Fruit fly (Drosophila melanogaster) whole organism, embryonic: ENCODE results near the gene Nepl12.
A peak's percentile ranks its signal among the peaks of the same experiment; 100 is the strongest.

Source experiments
- BEAF-32 ChIP-seq: fragments of 200-800 bp; sonication (Bioruptor generic); optimal IDR thresholded peaks from 3 replicates; lab custom pipeline; 2017; ENCODE audit warnings: missing biosample characterization, missing genetic modification characterization, mild to moderate bottlenecking, moderate library complexity, missing genetic modification reagents
- Bgb ChIP-seq: fragments of 200-800 bp; sonication (Bioruptor generic); IDR thresholded peaks from 2 replicates; pipeline ENCODE4 v1.3.6; 2022; ENCODE audit warnings: missing biosample characterization, missing genetic modification characterization; ENCODE audit not compliant: partially characterized antibody
- Blimp-1 ChIP-seq: fragments of 200-800 bp; sonication (Bioruptor generic); optimal IDR thresholded peaks from 3 replicates; lab custom pipeline; 2018; ENCODE audit warnings: missing biosample characterization, missing genetic modification characterization, mild to moderate bottlenecking, moderate library complexity, missing genetic modification reagents
- CG10462 ChIP-seq: fragments of 200-800 bp; sonication (Bioruptor generic); optimal IDR thresholded peaks from 2 replicates; lab custom pipeline; 2016; ENCODE audit warnings: missing biosample characterization, missing genetic modification characterization
- CG10959 ChIP-seq: fragments of 200-800 bp; sonication (Bioruptor generic); IDR thresholded peaks from 2 replicates; pipeline ENCODE4 v1.3.6; 2022; ENCODE audit warnings: missing biosample characterization, missing genetic modification characterization
- CG12155 ChIP-seq: fragments of 200-800 bp; sonication (Bioruptor generic); optimal IDR thresholded peaks from 3 replicates; lab custom pipeline; 2016; ENCODE audit warnings: missing biosample characterization, missing genetic modification characterization
- CG13287 ChIP-seq: fragments of 200-800 bp; sonication (Bioruptor generic); IDR thresholded peaks from 2 replicates; pipeline ENCODE4 v1.3.6; 2022; ENCODE audit warnings: missing biosample characterization, missing genetic modification characterization; ENCODE audit not compliant: partially characterized antibody
- CG14860 ChIP-seq: fragments of 200-800 bp; sonication (Bioruptor generic); IDR thresholded peaks from 3 replicates; pipeline ENCODE4 v1.3.6; 2022; ENCODE audit warnings: missing biosample characterization, missing genetic modification characterization; ENCODE audit not compliant: partially characterized antibody
- CG1603 ChIP-seq: fragments of 200-800 bp; sonication (Bioruptor generic); optimal IDR thresholded peaks from 2 replicates; lab custom pipeline; 2019; ENCODE audit warnings: missing biosample characterization, mild to moderate bottlenecking, missing genetic modification characterization, moderate library complexity
- CG1647 ChIP-seq: fragments of 200-800 bp; sonication (Bioruptor generic); optimal IDR thresholded peaks from 3 replicates; lab custom pipeline; 2016; ENCODE audit warnings: missing biosample characterization, missing genetic modification characterization
- CG17186 ChIP-seq: fragments of 200-800 bp; sonication (Bioruptor generic); optimal IDR thresholded peaks from 3 replicates; lab custom pipeline; 2017; ENCODE audit warnings: missing biosample characterization, missing genetic modification reagents, missing genetic modification characterization
- CG17829 ChIP-seq: fragments of 200-800 bp; optimal IDR thresholded peaks from 2 replicates; lab custom pipeline; 2019; ENCODE audit warnings: missing biosample characterization, mild to moderate bottlenecking, missing genetic modification characterization, moderate library complexity
- CG2199 ChIP-seq: fragments of 200-800 bp; sonication (Bioruptor generic); IDR thresholded peaks from 3 replicates; pipeline ENCODE4 v1.3.6; 2022; ENCODE audit warnings: missing biosample characterization, missing genetic modification characterization
- CG31224 ChIP-seq: fragments of 200-800 bp; sonication (Bioruptor generic); IDR thresholded peaks from 2 replicates; pipeline ENCODE4 v1.3.6; 2022; ENCODE audit warnings: missing biosample characterization, missing genetic modification characterization
- CG34422 ChIP-seq: fragments of 200-800 bp; sonication (Bioruptor generic); IDR thresholded peaks from 3 replicates; pipeline ENCODE4 v1.3.6; 2022; ENCODE audit warnings: missing biosample characterization, missing genetic modification characterization
- CG42726 ChIP-seq: fragments of 200-800 bp; sonication (Bioruptor generic); IDR thresholded peaks from 2 replicates; pipeline ENCODE4 v1.3.6; 2022; ENCODE audit warnings: missing biosample characterization, missing genetic modification characterization; ENCODE audit not compliant: partially characterized antibody
- CG4328 ChIP-seq: fragments of 200-800 bp; sonication (Bioruptor generic); optimal IDR thresholded peaks from 3 replicates; lab custom pipeline; 2017; ENCODE audit warnings: missing biosample characterization, missing genetic modification reagents, missing genetic modification characterization
- CG4617 ChIP-seq: fragments of 200-800 bp; sonication (Bioruptor generic); optimal IDR thresholded peaks from 3 replicates; lab custom pipeline; 2016; ENCODE audit warnings: missing biosample characterization, missing genetic modification characterization, borderline replicate concordance
- CG7839 ChIP-seq: fragments of 200-800 bp; sonication (Bioruptor generic); optimal IDR thresholded peaks from 3 replicates; lab custom pipeline; 2018; ENCODE audit warnings: missing biosample characterization, mild to moderate bottlenecking, missing genetic modification characterization, moderate library complexity
- CG7987 ChIP-seq: fragments of 200-800 bp; sonication (Bioruptor generic); optimal IDR thresholded peaks from 2 replicates; lab custom pipeline; 2018; ENCODE audit warnings: missing biosample characterization, mild to moderate bottlenecking, missing genetic modification characterization, moderate library complexity
- CG9437 ChIP-seq: fragments of 200-800 bp; sonication (Bioruptor generic); optimal IDR thresholded peaks from 2 replicates; lab custom pipeline; 2018; ENCODE audit warnings: missing biosample characterization, mild to moderate bottlenecking, missing genetic modification characterization
- CG9876 ChIP-seq: fragments of 200-800 bp; sonication (Bioruptor generic); optimal IDR thresholded peaks from 2 replicates; lab custom pipeline; 2016; ENCODE audit warnings: missing biosample characterization, missing genetic modification characterization
- CHES-1-like ChIP-seq: fragments of 200-800 bp; sonication (Bioruptor generic); optimal IDR thresholded peaks from 2 replicates; lab custom pipeline; 2016; ENCODE audit warnings: missing biosample characterization, missing genetic modification characterization
- Dek ChIP-seq: fragments of 200-800 bp; sonication (Bioruptor generic); optimal IDR thresholded peaks from 3 replicates; lab custom pipeline; 2019; ENCODE audit warnings: missing biosample characterization, mild to moderate bottlenecking, missing genetic modification characterization, moderate library complexity
- Dll ChIP-seq: fragments of 200-800 bp; sonication (Bioruptor generic); IDR thresholded peaks from 4 replicates; pipeline ENCODE4 v1.3.6; 2022; ENCODE audit warnings: missing biosample characterization, missing genetic modification characterization; ENCODE audit not compliant: partially characterized antibody
- HmgD ChIP-seq: fragments of 200-800 bp; sonication (Bioruptor generic); optimal IDR thresholded peaks from 3 replicates; lab custom pipeline; 2016; ENCODE audit warnings: missing biosample characterization, missing genetic modification characterization
- MESR4 ChIP-seq: fragments of 200-800 bp; sonication (Bioruptor generic); optimal IDR thresholded peaks from 2 replicates; lab custom pipeline; 2018; ENCODE audit warnings: missing biosample characterization, mild to moderate bottlenecking, missing genetic modification characterization, moderate library complexity
- Med ChIP-seq: fragments of 200-800 bp; sonication (Bioruptor generic); peaks from one replicate; lab custom pipeline; 2016; ENCODE audit warnings: missing biosample characterization, missing genetic modification characterization, mild to moderate bottlenecking, inconsistent platforms, moderate library complexity
- Myb ChIP-seq: fragments of 200-800 bp; sonication (Bioruptor generic); optimal IDR thresholded peaks from 2 replicates; lab custom pipeline; 2016; ENCODE audit warnings: missing biosample characterization, missing genetic modification characterization
- Nf-YB ChIP-seq: fragments of 200-800 bp; sonication (Bioruptor generic); optimal IDR thresholded peaks from 3 replicates; lab custom pipeline; 2019; ENCODE audit warnings: missing biosample characterization, mild to moderate bottlenecking, missing genetic modification characterization, moderate library complexity
- NfI ChIP-seq: fragments of 200-800 bp; sonication (Bioruptor generic); optimal IDR thresholded peaks from 3 replicates; lab custom pipeline; 2018; ENCODE audit warnings: missing biosample characterization, mild to moderate bottlenecking, missing genetic modification characterization, moderate library complexity
- Opbp ChIP-seq: fragments of 200-800 bp; sonication (Bioruptor generic); IDR thresholded peaks from 3 replicates; pipeline ENCODE4 v1.3.6; 2022; ENCODE audit warnings: missing biosample characterization, missing genetic modification characterization; ENCODE audit not compliant: partially characterized antibody
- YL-1 ChIP-seq: fragments of 200-800 bp; sonication (Bioruptor generic); optimal IDR thresholded peaks from 3 replicates; lab custom pipeline; 2017; ENCODE audit warnings: missing biosample characterization, mild to moderate bottlenecking, missing genetic modification characterization
- chinmo ChIP-seq: fragments of 200-800 bp; sonication (Bioruptor generic); IDR thresholded peaks from 4 replicates; pipeline ENCODE4 v1.3.6; 2022; ENCODE audit warnings: missing biosample characterization, missing genetic modification characterization; ENCODE audit not compliant: partially characterized antibody
- dpn ChIP-seq, 2 experiments: fragments of 200-800 bp; sonication (Bioruptor generic); optimal IDR thresholded peaks; 3 replicates each; lab custom pipeline; 2016; ENCODE audit warnings: missing biosample characterization in 2 of 2, missing genetic modification characterization in 2 of 2
- fd3F ChIP-seq: fragments of 200-800 bp; sonication (Bioruptor generic); optimal IDR thresholded peaks from 2 replicates; lab custom pipeline; 2018; ENCODE audit warnings: missing biosample characterization, mild to moderate bottlenecking, missing genetic modification characterization, moderate library complexity
- fd64A ChIP-seq: fragments of 200-800 bp; sonication (Bioruptor generic); optimal IDR thresholded peaks from 3 replicates; lab custom pipeline; 2018; ENCODE audit warnings: missing biosample characterization, mild to moderate bottlenecking, missing genetic modification characterization
- gcm2 ChIP-seq: fragments of 200-800 bp; sonication (Bioruptor generic); optimal IDR thresholded peaks from 2 replicates; lab custom pipeline; 2016; ENCODE audit warnings: missing biosample characterization, missing genetic modification characterization
- gsb-n ChIP-seq: fragments of 200-800 bp; sonication (Bioruptor generic); optimal IDR thresholded peaks from 3 replicates; lab custom pipeline; 2018; ENCODE audit warnings: missing biosample characterization, mild to moderate bottlenecking, missing genetic modification characterization
- nerfin-1 ChIP-seq: fragments of 200-800 bp; sonication (Bioruptor generic); optimal IDR thresholded peaks from 3 replicates; lab custom pipeline; 2019; ENCODE audit warnings: missing biosample characterization, mild to moderate bottlenecking, missing genetic modification characterization, moderate library complexity
- pita ChIP-seq: fragments of 200-800 bp; sonication (Bioruptor generic); optimal IDR thresholded peaks from 2 replicates; lab custom pipeline; 2017; ENCODE audit warnings: missing biosample characterization, mild to moderate bottlenecking, missing genetic modification characterization
- prd ChIP-seq, 3 experiments: fragments of >200 bp in 2 of 3; fragments of 200-800 bp in 1 of 3; sonication (Bioruptor generic) in 1 of 3; optimal IDR thresholded peaks in 2 of 3; IDR thresholded peaks in 1 of 3; 2 replicates in 2 of 3; 3 replicates in 1 of 3; pipeline versions ENCODE4 v1.3.6 to Lab custom; 2017 to 2022; ENCODE audit warnings: missing biosample characterization in 1 of 3, missing genetic modification characterization in 1 of 3
- scrt ChIP-seq: fragments of 200-800 bp; sonication (Bioruptor generic); optimal IDR thresholded peaks from 2 replicates; lab custom pipeline; 2018; ENCODE audit warnings: missing biosample characterization, mild to moderate bottlenecking, missing genetic modification characterization, moderate library complexity
- sob ChIP-seq: fragments of 200-800 bp; sonication (Bioruptor generic); IDR thresholded peaks from 2 replicates; pipeline ENCODE4 v1.3.6; 2022; ENCODE audit warnings: missing biosample characterization, missing genetic modification characterization
- tgo ChIP-seq: fragments of 200-800 bp; sonication (Bioruptor generic); IDR thresholded peaks from 3 replicates; pipeline ENCODE4 v1.3.6; 2022; ENCODE audit warnings: missing biosample characterization, missing genetic modification characterization

The Nepl12 gene

DNA sequence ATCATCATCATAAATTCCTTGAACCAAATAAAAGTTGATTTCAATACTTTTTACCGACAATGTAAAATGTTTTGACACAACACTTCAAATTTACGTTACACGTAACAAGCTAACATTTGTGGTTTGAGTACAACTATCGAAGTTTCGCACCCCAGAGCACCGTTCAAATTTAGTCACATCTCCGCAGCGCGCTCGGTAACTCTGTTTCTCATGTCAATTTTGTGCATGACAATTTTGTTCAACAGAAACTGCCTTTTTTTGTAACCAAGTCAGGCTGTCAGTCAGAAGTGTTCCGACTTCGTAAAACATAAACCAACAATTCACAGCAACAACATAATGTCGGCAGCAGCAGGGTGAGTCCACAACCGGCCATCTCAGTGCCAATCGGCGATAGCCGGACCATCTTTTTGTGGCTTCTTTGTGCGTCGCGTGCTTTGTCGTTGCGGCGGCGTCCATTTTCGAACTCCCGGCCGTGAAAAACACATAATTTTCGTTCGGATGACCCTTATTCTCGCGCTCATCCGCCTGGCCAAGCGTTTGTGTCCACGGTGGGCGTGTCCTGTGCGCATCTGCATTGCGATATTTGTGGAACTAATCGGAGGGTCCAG is 2.5 kb downstream of the Nepl12 start, which contains the start of gene p23 (continued):
- TF ChIP-seq Med (GFP tag; lab: Kevin White, UChicago), result peak; percentile 83
- TF ChIP-seq sob (GFP tag; lab: Robert Waterston, UW), result peak; percentile 62
- peak; percentile 32 for TF ChIP-seq Dek (tag; lab: Kevin White, UChicago)
- TF ChIP-seq CG13287 (GFP tag; lab: Robert Waterston, UW), result peak; percentile 55; the same call in 1 of the 2 replicates
- TF ChIP-seq pita (GFP tag; lab: Kevin White, UChicago), result peak; percentile 94
- peak; percentile 61; the same call in 2 of the 3 replicates for TF ChIP-seq Opbp
- no peak for TF ChIP-seq Blimp-1 (GFP tag; lab: Kevin White, UChicago)
- no peak for TF ChIP-seq fd3F (GFP tag; lab: Kevin White, UChicago)
- peak; percentile 57 for TF ChIP-seq BEAF-32 (GFP tag; lab: Kevin White, UChicago)
- no peak for TF ChIP-seq CG31224 (GFP tag; lab: Robert Waterston, UW)
- TF ChIP-seq YL-1 (GFP tag; lab: Kevin White, UChicago), result peak; percentile 84
- no peak for TF ChIP-seq prd (optimal IDR thresholded peaks at IDR 0.05; lab: Kevin White, UChicago)
- 0 out of 3 replicates have a peak, but pooled peaks have one; percentile 8 for TF ChIP-seq prd (GFP tag; IDR thresholded peaks at IDR 0.05; lab: Robert Waterston, UW)
- peak; percentile 30 for TF ChIP-seq gcm2 (GFP tag; lab: Kevin White, UChicago)
- no peak for TF ChIP-seq CG4328 (GFP tag; lab: Kevin White, UChicago)
- peak; percentile 52; the same call in 1 of the 3 replicates for TF ChIP-seq CG2199 (GFP tag; lab: Robert Waterston, UW)
- peak in 1 of 2 experiments; percentile 17 for TF ChIP-seq dpn (GFP tag; optimal IDR thresholded peaks at IDR 0.05; lab: Kevin White, UChicago)
- peak; percentile 84 for TF ChIP-seq nerfin-1 (tag; lab: Kevin White, UChicago)
- peak; percentile 83; the same call in 1 of the 4 replicates for TF ChIP-seq chinmo
- TF ChIP-seq tgo, result no peak
- TF ChIP-seq scrt (GFP tag; lab: Kevin White, UChicago), result no peak
- peak; percentile 83 for TF ChIP-seq Bgb (GFP tag; lab: Robert Waterston, UW)
- TF ChIP-seq CG10462 (GFP tag; lab: Kevin White, UChicago), result no peak
- peak; percentile 42 for TF ChIP-seq CHES-1-like (GFP tag; lab: Kevin White, UChicago)
- peak; percentile 26; the same call in 1 of the 2 replicates for TF ChIP-seq CG42726 (GFP tag; lab: Robert Waterston, UW)
- peak; percentile 9 for TF ChIP-seq NfI (GFP tag; lab: Kevin White, UChicago)
- TF ChIP-seq gsb-n (tag; lab: Kevin White, UChicago), result peak; percentile 32
- no peak; the same call in 2 of the 3 replicates for TF ChIP-seq CG14860 (GFP tag; lab: Robert Waterston, UW)
- TF ChIP-seq CG9876 (GFP tag; lab: Kevin White, UChicago), result peak; percentile 32
- no peak for TF ChIP-seq CG7839 (tag; lab: Kevin White, UChicago)
- peak; percentile 81 for TF ChIP-seq Myb (GFP tag; lab: Kevin White, UChicago)
- TF ChIP-seq CG4617 (GFP tag; lab: Kevin White, UChicago), result peak; percentile 81
- peak; percentile 42 for TF ChIP-seq CG17829 (tag; lab: Kevin White, UChicago)
- TF ChIP-seq CG12155 (GFP tag; lab: Kevin White, UChicago), result peak; percentile 11
- TF ChIP-seq Nf-YB (GFP tag; lab: Kevin White, UChicago), result peak; percentile 9
- peak; percentile 33 for TF ChIP-seq CG17186
- peak; percentile 78 for TF ChIP-seq HmgD (GFP tag; lab: Kevin White, UChicago)
- peak; percentile 94 for TF ChIP-seq MESR4 (GFP tag; lab: Kevin White, UChicago)
- TF ChIP-seq CG10959 (GFP tag; lab: Robert Waterston, UW), result no peak
- peak; percentile 86 for TF ChIP-seq CG1603
- peak; percentile 29; the same call in 1 of the 4 replicates for TF ChIP-seq Dll (GFP tag; lab: Robert Waterston, UW)
- TF ChIP-seq fd64A (GFP tag; lab: Kevin White, UChicago), result no peak
- TF ChIP-seq CG7987 (GFP tag; lab: Kevin White, UChicago), result peak; percentile 3
- peak; percentile 58 for TF ChIP-seq CG9437 (GFP tag; lab: Kevin White, UChicago)
- no peak for TF ChIP-seq CG1647 (GFP tag; lab: Kevin White, UChicago)
- TF ChIP-seq CG34422 (GFP tag; lab: Robert Waterston, UW), result peak; percentile 73; the same call in 1 of the 3 replicates
